Fruit fly (Drosophila melanogaster) whole organism, embryonic: ENCODE results near the gene lectin-37Db.

Experiments
- B-H1 ChIP-seq: fragments of 200-800 bp; sonication (Bioruptor generic); IDR thresholded peaks from 3 replicates; pipeline ENCODE4 v1.3.6; 2022; ENCODE audit warnings: missing biosample characterization, missing genetic modification characterization
- B-H2 ChIP-seq: fragments of 200-800 bp; sonication (Bioruptor generic); optimal IDR thresholded peaks from 2 replicates; lab custom pipeline; 2018; ENCODE audit warnings: missing biosample characterization, mild to moderate bottlenecking, missing genetic modification characterization
- CG10565 ChIP-seq: fragments of 200-800 bp; sonication (Bioruptor generic); optimal IDR thresholded peaks from 3 replicates; lab custom pipeline; 2016; ENCODE audit warnings: missing biosample characterization, mild to moderate bottlenecking, missing genetic modification characterization
- CG10654 ChIP-seq: fragments of 200-800 bp; sonication (Bioruptor generic); optimal IDR thresholded peaks from 2 replicates; lab custom pipeline; 2016; ENCODE audit warnings: missing biosample characterization, missing genetic modification characterization
- CG11085 ChIP-seq: fragments of 200-800 bp; sonication (Bioruptor generic); IDR thresholded peaks from 2 replicates; pipeline ENCODE4 v1.3.6; 2022; ENCODE audit warnings: missing biosample characterization, missing genetic modification characterization
- CG11456 ChIP-seq: fragments of 200-800 bp; sonication (Bioruptor generic); IDR thresholded peaks from 3 replicates; pipeline ENCODE4 v1.3.6; 2022; ENCODE audit warnings: missing biosample characterization, missing genetic modification characterization
- CG14014 ChIP-seq: fragments of 200-800 bp; sonication (Bioruptor generic); IDR thresholded peaks from 2 replicates; pipeline ENCODE4 v1.3.6; 2022; ENCODE audit warnings: missing biosample characterization, missing genetic modification characterization
- CG15269 ChIP-seq: fragments of 200-800 bp; sonication (Bioruptor generic); optimal IDR thresholded peaks from 2 replicates; lab custom pipeline; 2018; ENCODE audit warnings: missing biosample characterization, mild to moderate bottlenecking, missing genetic modification characterization, moderate library complexity
- CG17612 ChIP-seq: fragments of 200-800 bp; sonication (Bioruptor generic); IDR thresholded peaks from 2 replicates; pipeline ENCODE4 v1.3.6; 2022; ENCODE audit warnings: missing biosample characterization, missing genetic modification characterization
- CG7928 ChIP-seq: fragments of 200-800 bp; sonication (Bioruptor generic); optimal IDR thresholded peaks from 2 replicates; lab custom pipeline; 2017; ENCODE audit warnings: missing biosample characterization, mild to moderate bottlenecking, missing genetic modification characterization
- CG9797 ChIP-seq: fragments of 200-800 bp; sonication (Bioruptor generic); optimal IDR thresholded peaks from 3 replicates; lab custom pipeline; 2018; ENCODE audit warnings: missing biosample characterization, mild to moderate bottlenecking, missing genetic modification characterization
- CG9876 ChIP-seq: fragments of 200-800 bp; sonication (Bioruptor generic); optimal IDR thresholded peaks from 2 replicates; lab custom pipeline; 2016; ENCODE audit warnings: missing biosample characterization, missing genetic modification characterization
- CrebB ChIP-seq: fragments of 200-800 bp; sonication (Bioruptor generic); optimal IDR thresholded peaks from 3 replicates; lab custom pipeline; 2018; ENCODE audit warnings: missing biosample characterization, mild to moderate bottlenecking, missing genetic modification characterization
- Dll ChIP-seq: fragments of 200-800 bp; sonication (Bioruptor generic); IDR thresholded peaks from 4 replicates; pipeline ENCODE4 v1.3.6; 2022; ENCODE audit warnings: missing biosample characterization, missing genetic modification characterization; ENCODE audit not compliant: partially characterized antibody
- Dp ChIP-seq: fragments of 200-800 bp; sonication (Bioruptor generic); optimal IDR thresholded peaks from 2 replicates; lab custom pipeline; 2018; ENCODE audit warnings: missing biosample characterization, mild to moderate bottlenecking, missing genetic modification characterization, moderate library complexity
- E2f2 ChIP-seq: fragments of 200-800 bp; sonication (Bioruptor generic); IDR thresholded peaks from 2 replicates; pipeline ENCODE4 v1.3.6; 2022; ENCODE audit warnings: missing biosample characterization, missing genetic modification characterization
- ERR ChIP-seq: fragments of 200-800 bp; sonication (Bioruptor generic); optimal IDR thresholded peaks from 2 replicates; lab custom pipeline; 2016; ENCODE audit warnings: missing biosample characterization, missing genetic modification characterization
- HLH54F ChIP-seq: fragments of 200-800 bp; sonication (Bioruptor generic); optimal IDR thresholded peaks from 3 replicates; lab custom pipeline; 2016; ENCODE audit warnings: missing biosample characterization, missing genetic modification characterization
- Hr51 ChIP-seq, 2 experiments: fragments of 200-800 bp; sonication (Bioruptor generic); optimal IDR thresholded peaks; 2 replicates in 1 of 2; 3 replicates in 1 of 2; lab custom pipeline; 2016 to 2018; ENCODE audit warnings: missing biosample characterization in 2 of 2, missing genetic modification characterization in 2 of 2, mild to moderate bottlenecking in 1 of 2, moderate library complexity in 1 of 2
- Mad ChIP-seq: fragments of 200-800 bp; sonication (Bioruptor generic); optimal IDR thresholded peaks from 2 replicates; lab custom pipeline; 2016; ENCODE audit warnings: missing biosample characterization, missing genetic modification characterization
- Med ChIP-seq: fragments of 200-800 bp; sonication (Bioruptor generic); peaks from one replicate; lab custom pipeline; 2016; ENCODE audit warnings: missing biosample characterization, missing genetic modification characterization, mild to moderate bottlenecking, inconsistent platforms, moderate library complexity
- NK7.1 ChIP-seq: fragments of 200-800 bp; sonication (Bioruptor generic); optimal IDR thresholded peaks from 3 replicates; lab custom pipeline; 2016; ENCODE audit warnings: missing biosample characterization, missing genetic modification characterization
- Sin3A ChIP-seq: fragments of >200 bp; optimal IDR thresholded peaks from 2 replicates; lab custom pipeline; 2018
- Taf1 ChIP-seq: fragments of 200-800 bp; sonication (Bioruptor generic); IDR thresholded peaks from 2 replicates; pipeline ENCODE4 v1.3.6; 2022; ENCODE audit warnings: missing biosample characterization, missing genetic modification characterization
- Usf ChIP-seq: fragments of 200-800 bp; sonication (Bioruptor generic); optimal IDR thresholded peaks from 2 replicates; lab custom pipeline; 2017; ENCODE audit warnings: missing genotype, missing biosample characterization, missing genetic modification characterization
- Vsx1 ChIP-seq: fragments of 200-800 bp; sonication (Bioruptor generic); optimal IDR thresholded peaks from 2 replicates; lab custom pipeline; 2017; ENCODE audit warnings: missing biosample characterization, mild to moderate bottlenecking, missing genetic modification characterization, missing genetic modification reagents
- bsh ChIP-seq, 2 experiments: fragments of 200-800 bp; sonication (Bioruptor generic); optimal IDR thresholded peaks; 2 replicates each; lab custom pipeline; 2017 to 2018; ENCODE audit warnings: mild to moderate bottlenecking in 2 of 2, missing biosample characterization in 2 of 2, missing genetic modification characterization in 2 of 2, moderate library complexity in 1 of 2
- btn ChIP-seq: fragments of 200-800 bp; sonication (Bioruptor generic); optimal IDR thresholded peaks from 2 replicates; lab custom pipeline; 2016; ENCODE audit warnings: missing biosample characterization, missing genetic modification characterization
- cad ChIP-seq: fragments of >200 bp; optimal IDR thresholded peaks from 2 replicates; lab custom pipeline; 2017; ENCODE audit warnings: missing biosample characterization, missing genetic modification characterization
- chinmo ChIP-seq: fragments of 200-800 bp; sonication (Bioruptor generic); IDR thresholded peaks from 4 replicates; pipeline ENCODE4 v1.3.6; 2022; ENCODE audit warnings: missing biosample characterization, missing genetic modification characterization; ENCODE audit not compliant: partially characterized antibody
- dan ChIP-seq: fragments of 200-800 bp; sonication (Bioruptor generic); IDR thresholded peaks from 2 replicates; pipeline ENCODE4 v1.3.6; 2022; ENCODE audit warnings: missing biosample characterization, missing genetic modification characterization
- exex ChIP-seq: fragments of 200-800 bp; sonication (Bioruptor generic); optimal IDR thresholded peaks from 4 replicates; lab custom pipeline; 2018; ENCODE audit warnings: missing biosample characterization, mild to moderate bottlenecking, missing genetic modification characterization, moderate library complexity
- fd3F ChIP-seq: fragments of 200-800 bp; sonication (Bioruptor generic); optimal IDR thresholded peaks from 2 replicates; lab custom pipeline; 2018; ENCODE audit warnings: missing biosample characterization, mild to moderate bottlenecking, missing genetic modification characterization, moderate library complexity
- fd96Cb ChIP-seq: fragments of 200-800 bp; sonication (Bioruptor generic); optimal IDR thresholded peaks from 2 replicates; lab custom pipeline; 2018; ENCODE audit warnings: missing biosample characterization, mild to moderate bottlenecking, missing genetic modification characterization, moderate library complexity
- ftz-f1 ChIP-seq: fragments of 200-800 bp; sonication (Bioruptor generic); optimal IDR thresholded peaks from 2 replicates; lab custom pipeline; 2016; ENCODE audit warnings: missing biosample characterization, missing genetic modification characterization
- insv ChIP-seq, 2 experiments: fragments of 200-800 bp; sonication (Bioruptor generic); optimal IDR thresholded peaks; 3 replicates each; lab custom pipeline; 2016 to 2018; ENCODE audit warnings: missing biosample characterization in 2 of 2, missing genetic modification characterization in 2 of 2
- lab ChIP-seq: fragments of 200-800 bp; sonication (Bioruptor generic); optimal IDR thresholded peaks from 3 replicates; lab custom pipeline; 2017; ENCODE audit warnings: missing biosample characterization, missing genetic modification characterization, mild to moderate bottlenecking, moderate library complexity, missing genetic modification reagents
- lmd ChIP-seq: fragments of 200-800 bp; sonication (Bioruptor generic); IDR thresholded peaks from 2 replicates; pipeline ENCODE4 v1.3.6; 2022; ENCODE audit warnings: missing biosample characterization, missing genetic modification characterization
- lov ChIP-seq, 2 experiments: fragments of 200-800 bp in 1 of 2; fragments of >200 bp in 1 of 2; sonication (Bioruptor generic) in 1 of 2; IDR thresholded peaks in 1 of 2; optimal IDR thresholded peaks in 1 of 2; 2 replicates in 1 of 2; 3 replicates in 1 of 2; pipeline versions ENCODE4 v1.3.6 to Lab custom; 2017 to 2022; ENCODE audit warnings: missing biosample characterization in 1 of 2, missing genetic modification characterization in 1 of 2
- mld ChIP-seq: fragments of 200-800 bp; sonication (Bioruptor generic); IDR thresholded peaks from 3 replicates; pipeline ENCODE4 v1.3.6; 2022; ENCODE audit warnings: missing biosample characterization, missing genetic modification characterization; ENCODE audit not compliant: partially characterized antibody
- prd ChIP-seq, 3 experiments: fragments of >200 bp in 2 of 3; fragments of 200-800 bp in 1 of 3; sonication (Bioruptor generic) in 1 of 3; optimal IDR thresholded peaks in 2 of 3; IDR thresholded peaks in 1 of 3; 2 replicates in 2 of 3; 3 replicates in 1 of 3; pipeline versions ENCODE4 v1.3.6 to Lab custom; 2017 to 2022; ENCODE audit warnings: missing biosample characterization in 1 of 3, missing genetic modification characterization in 1 of 3
- psq ChIP-seq: fragments of 200-800 bp; sonication (Bioruptor generic); optimal IDR thresholded peaks from 2 replicates; lab custom pipeline; 2017; ENCODE audit warnings: missing biosample characterization, missing genetic modification characterization
- pzg ChIP-seq: fragments of 200-800 bp; sonication (Bioruptor generic); optimal IDR thresholded peaks from 3 replicates; lab custom pipeline; 2018; ENCODE audit warnings: missing biosample characterization, mild to moderate bottlenecking, missing genetic modification characterization, moderate library complexity
- repo ChIP-seq: fragments of 200-800 bp; sonication (Bioruptor generic); optimal IDR thresholded peaks from 2 replicates; lab custom pipeline; 2016; ENCODE audit warnings: missing biosample characterization, missing genetic modification characterization
- rib ChIP-seq: fragments of 200-800 bp; sonication (Bioruptor generic); IDR thresholded peaks from 2 replicates; pipeline ENCODE4 v1.3.6; 2022; ENCODE audit warnings: missing biosample characterization, missing genetic modification characterization
- sisA ChIP-seq: fragments of 200-800 bp; sonication (Bioruptor generic); IDR thresholded peaks from 2 replicates; pipeline ENCODE4 v1.3.6; 2022; ENCODE audit warnings: missing biosample characterization, missing genetic modification characterization
- slou ChIP-seq: fragments of 200-800 bp; sonication (Bioruptor generic); optimal IDR thresholded peaks from 3 replicates; lab custom pipeline; 2016; ENCODE audit warnings: missing biosample characterization, missing genetic modification characterization
- unc-4 ChIP-seq: fragments of 200-800 bp; sonication (Bioruptor generic); IDR thresholded peaks from 2 replicates; pipeline ENCODE4 v1.3.6; 2022; ENCODE audit warnings: missing biosample characterization, missing genetic modification characterization; ENCODE audit not compliant: partially characterized antibody
- vvl ChIP-seq: fragments of 200-800 bp; sonication (Bioruptor generic); IDR thresholded peaks from 2 replicates; pipeline ENCODE4 v1.3.6; 2022; ENCODE audit warnings: missing biosample characterization, missing genetic modification characterization
- zfh2 ChIP-seq: fragments of 200-800 bp; sonication (Bioruptor generic); optimal IDR thresholded peaks from 2 replicates; lab custom pipeline; 2016; ENCODE audit warnings: missing biosample characterization, missing genetic modification characterization

The lectin-37Db gene

dm6 chr2L:19432424-19433015 is 13.6 kb downstream of the lectin-37Db start, which contains the start of gene Rab9 (continued):
- no peak for TF ChIP-seq bsh (GFP tag; optimal IDR thresholded peaks at IDR 0.05; lab: Kevin White, UChicago)
- TF ChIP-seq Taf1, result no peak
- TF ChIP-seq Sin3A, result no peak
- TF ChIP-seq CrebB (tag; lab: Kevin White, UChicago), result no peak
- TF ChIP-seq zfh2 (GFP tag; lab: Kevin White, UChicago), result no peak
- no peak for TF ChIP-seq sisA (GFP tag; lab: Robert Waterston, UW)
- no peak for TF ChIP-seq CG10654 (GFP tag; lab: Kevin White, UChicago)
- no peak for TF ChIP-seq B-H2 (GFP tag; lab: Kevin White, UChicago)
- no peak for TF ChIP-seq dan (GFP tag; lab: Robert Waterston, UW)
- no peak for TF ChIP-seq exex
- no peak for TF ChIP-seq rib
- TF ChIP-seq prd (optimal IDR thresholded peaks at IDR 0.05; lab: Kevin White, UChicago), result no peak
- no peak for TF ChIP-seq prd (GFP tag; IDR thresholded peaks at IDR 0.05; lab: Robert Waterston, UW)
- peak; percentile 53 for TF ChIP-seq Dp (GFP tag; lab: Kevin White, UChicago)
- TF ChIP-seq repo (GFP tag; lab: Kevin White, UChicago), result no peak
- 0 out of 2 replicates have a peak, but pooled peaks have one; percentile 7 for TF ChIP-seq lmd
- no peak for TF ChIP-seq fd3F (GFP tag; lab: Kevin White, UChicago)
- no peak for TF ChIP-seq cad (GFP tag; lab: Kevin White, UChicago)
- no peak for TF ChIP-seq Vsx1 (GFP tag; lab: Kevin White, UChicago)
- no peak for TF ChIP-seq Hr51 (GFP tag; optimal IDR thresholded peaks at IDR 0.05; lab: Kevin White, UChicago)
- no peak for TF ChIP-seq lab (GFP tag; lab: Kevin White, UChicago)
- TF ChIP-seq CG15269 (tag; lab: Kevin White, UChicago), result no peak
- no peak for TF ChIP-seq slou
- no peak for TF ChIP-seq CG10565 (GFP tag; lab: Kevin White, UChicago)
- no peak for TF ChIP-seq Usf (GFP tag; lab: Kevin White, UChicago)
- no peak for TF ChIP-seq CG17612
- TF ChIP-seq CG9797 (GFP tag; lab: Kevin White, UChicago), result no peak
- TF ChIP-seq Med (GFP tag; lab: Kevin White, UChicago), result peak; percentile 68
- TF ChIP-seq E2f2, result peak; percentile 69
- no peak for TF ChIP-seq ftz-f1 (GFP tag; lab: Kevin White, UChicago)
- no peak for TF ChIP-seq CG9876 (GFP tag; lab: Kevin White, UChicago)
- no peak for TF ChIP-seq CG11456 (GFP tag; lab: Robert Waterston, UW)
- TF ChIP-seq CG14014 (GFP tag; lab: Robert Waterston, UW), result no peak
- TF ChIP-seq ERR (GFP tag; lab: Kevin White, UChicago), result no peak
- TF ChIP-seq fd96Cb (tag; lab: Kevin White, UChicago), result no peak
- no peak for TF ChIP-seq CG7928 (GFP tag; lab: Kevin White, UChicago)
- no peak for TF ChIP-seq CG11085
- no peak for TF ChIP-seq NK7.1
- TF ChIP-seq insv (GFP tag; optimal IDR thresholded peaks at IDR 0.05; lab: Kevin White, UChicago), result peak; percentile 1 to 87
- 0 out of 4 replicates have a peak, but pooled peaks have one; percentile 22 for TF ChIP-seq Dll (GFP tag; lab: Robert Waterston, UW)
- TF ChIP-seq Mad (GFP tag; lab: Kevin White, UChicago), result no peak
- no peak for TF ChIP-seq lov (optimal IDR thresholded peaks at IDR 0.05; lab: Kevin White, UChicago)
- no peak for TF ChIP-seq lov (GFP tag; IDR thresholded peaks at IDR 0.05; lab: Robert Waterston, UW)
- TF ChIP-seq mld, result 0 out of 3 replicates have a peak, but pooled peaks have one; percentile 43
- TF ChIP-seq B-H1 (GFP tag; lab: Robert Waterston, UW), result no peak
- peak; percentile 4 for TF ChIP-seq pzg (GFP tag; lab: Kevin White, UChicago)
- TF ChIP-seq unc-4 (GFP tag; lab: Robert Waterston, UW), result no peak
- TF ChIP-seq psq (GFP tag; lab: Kevin White, UChicago), result no peak
- no peak for TF ChIP-seq HLH54F (GFP tag; lab: Kevin White, UChicago)
- no peak for TF ChIP-seq btn (GFP tag; lab: Kevin White, UChicago)
- no peak for TF ChIP-seq vvl (GFP tag; lab: Robert Waterston, UW)
- TF ChIP-seq chinmo (GFP tag; lab: Robert Waterston, UW), result peak; percentile 86; the same call in 1 of the 4 replicates
